Worm (Caenorhabditis elegans) whole organism, L2 larva: ENCODE data around the gene C48D5.3.

Source experiments
- R02D3.7 ChIP-seq: fragments of 150-350 bp; optimal IDR thresholded peaks from 2 replicates; lab custom pipeline; 2014; ENCODE audit warnings: missing biosample characterization, missing genetic modification characterization
- blmp-1 ChIP-seq: sonication (generic microtip); optimal IDR thresholded peaks from 2 replicates; lab custom pipeline; 2017; ENCODE audit warnings: missing genetic modification characterization, mild to moderate bottlenecking, missing compliant biosample characterization, antibody characterized with exemption, moderate library complexity; ENCODE audit not compliant: insufficient read depth
- ceh-82 ChIP-seq: fragments of 150-350 bp; optimal IDR thresholded peaks from 2 replicates; lab custom pipeline; 2014; ENCODE audit warnings: missing biosample characterization, missing genetic modification characterization
- elt-3 ChIP-seq: sonication (generic microtip); optimal IDR thresholded peaks from 2 replicates; lab custom pipeline; 2017; ENCODE audit warnings: missing biosample characterization, missing genetic modification characterization
- lin-39 ChIP-seq: fragments of 150-350 bp; optimal IDR thresholded peaks from 2 replicates; lab custom pipeline; 2014; ENCODE audit warnings: missing biosample characterization, missing genetic modification reagents, missing genetic modification characterization
- mdl-1 ChIP-seq, 2 experiments: fragments of 150-350 bp in 1 of 2; sonication (generic microtip) in 1 of 2; optimal IDR thresholded peaks; 2 replicates each; lab custom pipeline; 2017; ENCODE audit warnings: missing biosample characterization in 2 of 2, missing genetic modification characterization in 2 of 2
- nhr-77 ChIP-seq: fragments of 150-350 bp; optimal IDR thresholded peaks from 2 replicates; lab custom pipeline; 2014; ENCODE audit warnings: missing biosample characterization, missing genetic modification characterization
- skn-1 ChIP-seq: sonication (generic microtip); optimal IDR thresholded peaks from 2 replicates; lab custom pipeline; 2017; ENCODE audit warnings: missing biosample characterization, missing genetic modification characterization
- snpc-4 ChIP-seq: fragments of 150-350 bp; optimal IDR thresholded peaks from 2 replicates; lab custom pipeline; 2014; ENCODE audit warnings: missing biosample characterization, missing genetic modification characterization
- unc-39 ChIP-seq: fragments of 150-350 bp; optimal IDR thresholded peaks from 2 replicates; lab custom pipeline; 2014; ENCODE audit warnings: missing biosample characterization, missing genetic modification characterization
- unc-62 ChIP-seq: fragments of 150-350 bp; optimal IDR thresholded peaks from 2 replicates; lab custom pipeline; 2014; ENCODE audit warnings: missing biosample characterization, missing genetic modification reagents, missing genetic modification characterization

DNA sequence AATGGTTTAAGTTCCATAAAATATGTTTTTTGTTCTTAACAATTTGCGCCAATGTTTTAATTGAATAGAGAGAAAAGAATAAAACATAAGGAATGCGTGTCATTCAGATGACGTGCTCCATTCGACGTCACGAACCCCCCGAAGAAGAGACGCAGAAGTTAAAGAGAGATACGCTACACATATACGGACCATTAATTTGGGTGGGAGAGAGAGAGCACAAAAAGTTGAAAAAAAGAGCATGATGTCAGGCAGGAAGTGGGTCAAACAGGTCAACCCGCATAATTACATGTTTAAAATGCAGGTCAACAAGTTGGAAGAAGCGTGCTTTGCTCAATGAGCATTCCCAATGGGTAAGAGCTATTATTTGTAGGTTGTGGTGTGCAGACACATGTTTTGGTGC is 21.3 kb downstream of the C48D5.3 start:
- no peak for TF ChIP-seq snpc-4 (tag; lab: Kevin White, UChicago)
- TF ChIP-seq unc-39 (tag; lab: Kevin White, UChicago), result no peak
- no peak for TF ChIP-seq ceh-82 (tag; lab: Kevin White, UChicago)
- TF ChIP-seq nhr-77 (tag; lab: Kevin White, UChicago), result no peak
- no peak for TF ChIP-seq skn-1 (tag; lab: Kevin White, UChicago)
- no peak for TF ChIP-seq blmp-1 (tag; lab: Kevin White, UChicago)
- TF ChIP-seq mdl-1 (tag; optimal IDR thresholded peaks at IDR 0.05; lab: Kevin White, UChicago), result peak in 1 of 2 experiments; percentile 15
- no peak for TF ChIP-seq unc-62 (GFP tag; lab: Kevin White, UChicago)
- no peak for TF ChIP-seq lin-39 (tag; lab: Kevin White, UChicago)
- no peak for TF ChIP-seq elt-3 (tag; lab: Kevin White, UChicago)
- no peak for TF ChIP-seq R02D3.7 (tag; lab: Kevin White, UChicago)
